Fruit fly (Drosophila melanogaster) whole organism, embryonic: ENCODE measurements around the gene Son.

Experiments used
- Awh ChIP-seq: fragments of 200-800 bp; sonication (Bioruptor generic); IDR thresholded peaks from 2 replicates; pipeline ENCODE4, ENCODE4 v1.3.6; 2022; ENCODE audit warnings: missing biosample characterization, missing genetic modification characterization
- Bdp1 ChIP-seq: fragments of 200-800 bp; sonication (Bioruptor generic); optimal IDR thresholded peaks from 3 replicates; lab custom pipeline; 2016; ENCODE audit warnings: missing biosample characterization, missing genetic modification characterization
- CG11695 ChIP-seq: fragments of 200-800 bp; sonication (Bioruptor generic); IDR thresholded peaks from 3 replicates; pipeline ENCODE4 v1.3.6; 2022; ENCODE audit warnings: missing biosample characterization, missing genetic modification characterization
- CG13296 ChIP-seq: fragments of 200-800 bp; sonication (Bioruptor generic); optimal IDR thresholded peaks from 3 replicates; lab custom pipeline; 2018; ENCODE audit warnings: missing biosample characterization, mild to moderate bottlenecking, missing genetic modification characterization
- CG13775 ChIP-seq: fragments of 200-800 bp; sonication (Bioruptor generic); optimal IDR thresholded peaks from 3 replicates; lab custom pipeline; 2017; ENCODE audit warnings: missing biosample characterization, mild to moderate bottlenecking, missing genetic modification characterization
- CG15479 ChIP-seq: fragments of 200-800 bp; sonication (Bioruptor generic); optimal IDR thresholded peaks from 3 replicates; lab custom pipeline; 2019; ENCODE audit warnings: missing biosample characterization, mild to moderate bottlenecking, missing genetic modification characterization, moderate library complexity
- CG18476 ChIP-seq: fragments of 200-800 bp; sonication (Bioruptor generic); optimal IDR thresholded peaks from 2 replicates; lab custom pipeline; 2016; ENCODE audit warnings: missing biosample characterization, mild to moderate bottlenecking, missing genetic modification characterization
- CG18599 ChIP-seq: fragments of 200-800 bp; sonication (Bioruptor generic); optimal IDR thresholded peaks from 3 replicates; lab custom pipeline; 2017; ENCODE audit warnings: missing biosample characterization, missing genetic modification characterization, mild to moderate bottlenecking, moderate library complexity, missing genetic modification reagents
- CG2120 ChIP-seq: fragments of 200-800 bp; sonication (Bioruptor generic); optimal IDR thresholded peaks from 3 replicates; lab custom pipeline; 2016; ENCODE audit warnings: missing biosample characterization, missing genetic modification characterization
- CG2875 ChIP-seq: fragments of 200-800 bp; sonication (Bioruptor generic); optimal IDR thresholded peaks from 2 replicates; lab custom pipeline; 2017; ENCODE audit warnings: missing biosample characterization, mild to moderate bottlenecking, missing genetic modification characterization, missing genetic modification reagents
- CG30403 ChIP-seq: fragments of 200-800 bp; sonication (Bioruptor generic); optimal IDR thresholded peaks from 3 replicates; lab custom pipeline; 2016; ENCODE audit warnings: missing biosample characterization, missing genetic modification characterization
- CG31441 ChIP-seq: fragments of 200-800 bp; sonication (Bioruptor generic); IDR thresholded peaks from 2 replicates; pipeline ENCODE4 v1.3.6; 2022; ENCODE audit warnings: missing biosample characterization, missing genetic modification characterization
- CG32772 ChIP-seq: fragments of 200-800 bp; sonication (Bioruptor generic); IDR thresholded peaks from 2 replicates; pipeline ENCODE4 v1.3.6; 2022; ENCODE audit warnings: missing biosample characterization, missing genetic modification characterization
- CG34422 ChIP-seq: fragments of 200-800 bp; sonication (Bioruptor generic); IDR thresholded peaks from 3 replicates; pipeline ENCODE4 v1.3.6; 2022; ENCODE audit warnings: missing biosample characterization, missing genetic modification characterization
- CG6765 ChIP-seq: fragments of 200-800 bp; sonication (Bioruptor generic); optimal IDR thresholded peaks from 3 replicates; lab custom pipeline; 2017; ENCODE audit warnings: missing biosample characterization, mild to moderate bottlenecking, missing genetic modification characterization
- CG6791 ChIP-seq: fragments of 200-800 bp; sonication (Bioruptor generic); IDR thresholded peaks from 3 replicates; pipeline ENCODE4 v1.3.6; 2022; ENCODE audit warnings: missing biosample characterization, missing genetic modification characterization; ENCODE audit not compliant: partially characterized antibody
- CG7271 ChIP-seq: fragments of 200-800 bp; sonication (Bioruptor generic); optimal IDR thresholded peaks from 2 replicates; lab custom pipeline; 2018; ENCODE audit warnings: missing biosample characterization, mild to moderate bottlenecking, missing genetic modification characterization, moderate library complexity
- CG7928 ChIP-seq: fragments of 200-800 bp; sonication (Bioruptor generic); optimal IDR thresholded peaks from 2 replicates; lab custom pipeline; 2017; ENCODE audit warnings: missing biosample characterization, mild to moderate bottlenecking, missing genetic modification characterization
- CG8290 ChIP-seq, 3 experiments: fragments of 200-800 bp; sonication (Bioruptor generic); optimal IDR thresholded peaks; 2 replicates each; lab custom pipeline; 2016 to 2019; ENCODE audit warnings: missing biosample characterization in 3 of 3, missing genetic modification characterization in 3 of 3, mild to moderate bottlenecking in 2 of 3, moderate library complexity in 1 of 3
- CG9876 ChIP-seq: fragments of 200-800 bp; sonication (Bioruptor generic); optimal IDR thresholded peaks from 2 replicates; lab custom pipeline; 2016; ENCODE audit warnings: missing biosample characterization, missing genetic modification characterization
- CkIIα-i1 ChIP-seq: fragments of 200-800 bp; sonication (Bioruptor generic); IDR thresholded peaks from 2 replicates; pipeline ENCODE4 v1.3.6; 2022; ENCODE audit warnings: missing biosample characterization, missing genetic modification characterization
- D19A ChIP-seq: fragments of 200-800 bp; optimal IDR thresholded peaks from 3 replicates; lab custom pipeline; 2019; ENCODE audit warnings: missing biosample characterization, mild to moderate bottlenecking, missing genetic modification characterization, moderate library complexity
- D19B ChIP-seq: fragments of 200-800 bp; sonication (Bioruptor generic); optimal IDR thresholded peaks from 2 replicates; lab custom pipeline; 2017; ENCODE audit warnings: missing biosample characterization, mild to moderate bottlenecking, missing genetic modification characterization
- Dll ChIP-seq: fragments of 200-800 bp; sonication (Bioruptor generic); IDR thresholded peaks from 4 replicates; pipeline ENCODE4 v1.3.6; 2022; ENCODE audit warnings: missing biosample characterization, missing genetic modification characterization; ENCODE audit not compliant: partially characterized antibody
- Fer1 ChIP-seq: fragments of 200-800 bp; sonication (Bioruptor generic); optimal IDR thresholded peaks from 2 replicates; lab custom pipeline; 2017; ENCODE audit warnings: missing biosample characterization, mild to moderate bottlenecking, missing genetic modification characterization
- MESR4 ChIP-seq: fragments of 200-800 bp; sonication (Bioruptor generic); optimal IDR thresholded peaks from 2 replicates; lab custom pipeline; 2018; ENCODE audit warnings: missing biosample characterization, mild to moderate bottlenecking, missing genetic modification characterization, moderate library complexity
- Meics ChIP-seq: fragments of 200-800 bp; sonication (Bioruptor generic); optimal IDR thresholded peaks from 2 replicates; lab custom pipeline; 2017; ENCODE audit warnings: missing biosample characterization, mild to moderate bottlenecking, missing genetic modification characterization
- Sox100B ChIP-seq: fragments of 200-800 bp; sonication (Bioruptor generic); optimal IDR thresholded peaks from 3 replicates; lab custom pipeline; 2018; ENCODE audit warnings: missing biosample characterization, mild to moderate bottlenecking, missing genetic modification characterization
- al ChIP-seq: fragments of 200-800 bp; sonication (Bioruptor generic); IDR thresholded peaks from 2 replicates; pipeline ENCODE4 v1.3.6; 2022; ENCODE audit warnings: missing biosample characterization, missing genetic modification characterization
- ash1 ChIP-seq: fragments of 200-800 bp; sonication (Bioruptor generic); optimal IDR thresholded peaks from 2 replicates; lab custom pipeline; 2018; ENCODE audit warnings: missing biosample characterization, mild to moderate bottlenecking, missing genetic modification characterization
- az2 ChIP-seq: fragments of 200-800 bp; sonication (Bioruptor generic); optimal IDR thresholded peaks from 3 replicates; lab custom pipeline; 2016; ENCODE audit warnings: missing biosample characterization, missing genetic modification characterization
- bbx ChIP-seq: fragments of 200-800 bp; sonication (Bioruptor generic); IDR thresholded peaks from 2 replicates; pipeline ENCODE4 v1.3.6; 2022; ENCODE audit warnings: missing biosample characterization, missing genetic modification characterization; ENCODE audit not compliant: partially characterized antibody
- btn ChIP-seq: fragments of 200-800 bp; sonication (Bioruptor generic); optimal IDR thresholded peaks from 2 replicates; lab custom pipeline; 2016; ENCODE audit warnings: missing biosample characterization, missing genetic modification characterization
- cg ChIP-seq: fragments of 200-800 bp; sonication (Bioruptor generic); optimal IDR thresholded peaks from 3 replicates; lab custom pipeline; 2019; ENCODE audit warnings: missing biosample characterization, mild to moderate bottlenecking, missing genetic modification characterization, moderate library complexity
- gsb-n ChIP-seq: fragments of 200-800 bp; sonication (Bioruptor generic); optimal IDR thresholded peaks from 3 replicates; lab custom pipeline; 2018; ENCODE audit warnings: missing biosample characterization, mild to moderate bottlenecking, missing genetic modification characterization
- h ChIP-seq: fragments of >200 bp; optimal IDR thresholded peaks from 2 replicates; lab custom pipeline; 2017
- ken ChIP-seq: fragments of 200-800 bp; sonication (Bioruptor generic); IDR thresholded peaks from 3 replicates; pipeline ENCODE4 v1.3.6; 2022; ENCODE audit warnings: missing biosample characterization, missing genetic modification characterization
- kni ChIP-seq: fragments of 200-800 bp; sonication (Bioruptor generic); optimal IDR thresholded peaks from 3 replicates; lab custom pipeline; 2017; ENCODE audit warnings: mild to moderate bottlenecking, missing biosample characterization, missing genetic modification reagents, missing genetic modification characterization
- lbe ChIP-seq: fragments of 200-800 bp; sonication (Bioruptor generic); optimal IDR thresholded peaks from 2 replicates; lab custom pipeline; 2016; ENCODE audit warnings: missing biosample characterization, mild to moderate bottlenecking, missing genetic modification characterization
- mirr ChIP-seq: fragments of 200-800 bp; sonication (Bioruptor generic); optimal IDR thresholded peaks from 3 replicates; lab custom pipeline; 2018; ENCODE audit warnings: missing biosample characterization, mild to moderate bottlenecking, missing genetic modification characterization
- nerfin-1 ChIP-seq: fragments of 200-800 bp; sonication (Bioruptor generic); optimal IDR thresholded peaks from 3 replicates; lab custom pipeline; 2019; ENCODE audit warnings: missing biosample characterization, mild to moderate bottlenecking, missing genetic modification characterization, moderate library complexity
- otp ChIP-seq: fragments of 200-800 bp; sonication (Bioruptor generic); IDR thresholded peaks from 3 replicates; pipeline ENCODE4, ENCODE4 v1.3.6; 2022; ENCODE audit warnings: missing biosample characterization, missing genetic modification characterization
- pfk ChIP-seq: fragments of 200-800 bp; sonication (Bioruptor generic); optimal IDR thresholded peaks from 2 replicates; lab custom pipeline; 2018; ENCODE audit warnings: missing biosample characterization, mild to moderate bottlenecking, missing genetic modification characterization, moderate library complexity
- phol ChIP-seq: fragments of 200-800 bp; sonication (Bioruptor generic); optimal IDR thresholded peaks from 3 replicates; lab custom pipeline; 2018; ENCODE audit warnings: missing biosample characterization, mild to moderate bottlenecking, missing genetic modification characterization, moderate library complexity
- psq ChIP-seq: fragments of 200-800 bp; sonication (Bioruptor generic); optimal IDR thresholded peaks from 2 replicates; lab custom pipeline; 2017; ENCODE audit warnings: missing biosample characterization, missing genetic modification characterization
- stc ChIP-seq: fragments of 200-800 bp; sonication (Bioruptor generic); IDR thresholded peaks from 2 replicates; pipeline ENCODE4 v1.3.6; 2022; ENCODE audit warnings: missing biosample characterization, missing genetic modification characterization
- sug ChIP-seq: fragments of 200-800 bp; optimal IDR thresholded peaks from 2 replicates; lab custom pipeline; 2019; ENCODE audit warnings: missing biosample characterization, mild to moderate bottlenecking, missing genetic modification characterization, moderate library complexity
- wdn ChIP-seq: fragments of 200-800 bp; sonication (Bioruptor generic); IDR thresholded peaks from 2 replicates; pipeline ENCODE4 v1.3.6; 2022; ENCODE audit warnings: missing biosample characterization, missing genetic modification characterization

Son gene

DNA sequence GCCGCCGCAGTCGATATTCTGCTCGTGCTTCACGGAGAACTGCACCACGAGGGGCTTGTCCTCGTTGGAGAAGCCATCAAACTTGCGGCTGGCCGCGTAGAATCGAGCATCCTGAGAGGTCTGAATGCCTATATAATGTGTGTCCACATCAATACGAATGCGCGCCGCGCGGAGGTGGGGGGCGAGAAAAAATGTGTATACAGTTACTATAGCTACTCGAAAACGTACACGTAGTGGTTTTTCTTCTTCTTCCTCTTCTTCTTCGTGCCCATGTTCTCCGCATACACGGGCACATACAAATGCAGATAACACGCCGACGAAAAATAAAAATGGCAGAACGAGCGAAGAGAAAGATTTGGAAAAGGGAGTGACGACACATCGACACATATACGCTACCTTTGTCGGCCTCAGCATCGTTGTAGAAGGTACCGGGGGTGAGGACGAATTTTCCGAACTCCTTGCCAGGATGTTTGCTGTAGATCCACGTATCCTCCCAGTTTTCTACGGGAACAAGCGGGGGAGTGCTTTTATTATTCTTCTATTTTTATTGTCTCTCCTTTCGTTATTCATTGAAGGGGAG is 52.3 kb downstream of the Son start (continued):
- TF ChIP-seq cg (GFP tag; lab: Kevin White, UChicago) (peak; percentile 80), CG32772 (GFP tag; lab: Robert Waterston, UW) (no peak), btn (GFP tag; lab: Kevin White, UChicago) (no peak), Fer1 (GFP tag; lab: Kevin White, UChicago) (peak; percentile 5), mirr (GFP tag; lab: Kevin White, UChicago) (peak; percentile 18), MESR4 (GFP tag; lab: Kevin White, UChicago) (peak; percentile 83), phol (tag; lab: Kevin White, UChicago) (peak; percentile 69), al (GFP tag; lab: Robert Waterston, UW) (no peak), psq (GFP tag; lab: Kevin White, UChicago) (peak; percentile 34), ash1 (no peak)

DNA sequence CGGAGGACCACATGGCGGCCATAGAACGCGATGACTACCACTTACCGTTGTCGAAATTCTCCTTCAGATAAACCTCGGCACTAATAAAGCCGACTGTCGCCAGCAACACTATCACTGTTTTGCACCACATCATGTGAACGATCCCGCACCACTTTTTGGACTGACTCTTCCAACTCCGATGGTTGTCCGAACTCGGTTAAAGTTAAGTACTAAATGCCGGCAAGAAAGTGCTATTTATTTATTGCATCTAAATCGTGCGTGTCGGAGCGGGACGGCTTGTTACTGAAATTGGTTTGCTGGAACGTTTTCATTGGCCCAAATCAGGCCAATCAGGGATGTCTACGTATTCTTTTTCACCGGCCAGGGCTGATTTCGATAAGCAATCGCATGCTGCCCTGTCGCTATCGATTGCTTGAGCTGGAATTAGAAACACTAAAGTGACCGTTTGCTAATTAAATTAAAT is 52.8 kb downstream of the Son start, which contains the start of gene Calr:
Calr (minus strand) TSS at position 219 of the 463 bp plus-strand sequence.
- TF ChIP-seq CG13775 (GFP tag; lab: Kevin White, UChicago) (peak; percentile 23), CG15479 (GFP tag; lab: Kevin White, UChicago) (peak; percentile 69), stc (GFP tag; lab: Robert Waterston, UW) (no peak), wdn (GFP tag; lab: Robert Waterston, UW) (no peak), CG2120 (peak; percentile 1), CG7271 (peak; percentile 46), CG6765 (GFP tag; lab: Kevin White, UChicago) (peak; percentile 5), CG31441 (GFP tag; lab: Robert Waterston, UW) (no peak), psq (GFP tag; lab: Kevin White, UChicago) (no peak), CG13296 (GFP tag; lab: Kevin White, UChicago) (peak; percentile 56), D19B (GFP tag; lab: Kevin White, UChicago) (no peak), az2 (no peak), CG9876 (no peak), gsb-n (tag; lab: Kevin White, UChicago) (peak; percentile 40), Bdp1 (GFP tag; lab: Kevin White, UChicago) (peak; percentile 34), CG34422 (GFP tag; lab: Robert Waterston, UW) (no peak), CG8290 (GFP tag; optimal IDR thresholded peaks at IDR 0.05; lab: Kevin White, UChicago) (peak; percentile 13), CG8290 (tag; optimal IDR thresholded peaks at IDR 0.05; lab: Kevin White, UChicago) (peak in 1 of 2 experiments; percentile 81), ken (no peak), CkIIα-i1 (GFP tag; lab: Robert Waterston, UW) (no peak), CG2875 (GFP tag; lab: Kevin White, UChicago) (peak; percentile 52), lbe (GFP tag; lab: Kevin White, UChicago) (peak; percentile 60), Sox100B (GFP tag; lab: Kevin White, UChicago) (no peak), CG18476 (GFP tag; lab: Kevin White, UChicago) (no peak), CG11695 (GFP tag; lab: Robert Waterston, UW) (no peak), Awh (GFP tag; lab: Robert Waterston, UW) (no peak), D19A (tag; lab: Kevin White, UChicago) (peak; percentile 30), CG7928 (peak; percentile 47), CG6791 (no peak), Meics (GFP tag; lab: Kevin White, UChicago) (peak; percentile 31), otp (GFP tag; lab: Robert Waterston, UW) (no peak), nerfin-1 (tag; lab: Kevin White, UChicago) (peak; percentile 59), sug (peak; percentile 35), h (lab: Kevin White, UChicago) (no peak), CG30403 (GFP tag; lab: Kevin White, UChicago) (no peak), pfk (GFP tag; lab: Kevin White, UChicago) (peak; percentile 64), CG18599 (peak; percentile 46), Dll (no peak), kni (GFP tag; lab: Kevin White, UChicago) (peak; percentile 61), bbx (no peak)
